Worm (Caenorhabditis elegans) whole organism, midembryonic: ENCODE data around the gene F59B2.9.

Experiments
- cog-1 ChIP-seq: sonication (generic microtip); optimal IDR thresholded peaks from 2 replicates; lab custom pipeline; 2016; ENCODE audit warnings: missing genetic modification characterization, missing compliant biosample characterization
- med-1 ChIP-seq: sonication (generic microtip); optimal IDR thresholded peaks from 2 replicates; lab custom pipeline; 2017; ENCODE audit warnings: missing genetic modification characterization, mild to moderate bottlenecking, missing compliant biosample characterization, antibody characterized with exemption, missing genetic modification reagents; ENCODE audit not compliant: insufficient read depth
- ztf-23 ChIP-seq: fragments of 200-800 bp; sonication (Bioruptor generic); IDR thresholded peaks from 2 replicates; pipeline ENCODE4 v1.3.6; 2022; ENCODE audit warnings: missing genetic modification reagents, missing genetic modification characterization, missing compliant biosample characterization

ce11 chrIII:9050600-9050999 lies 38.4 kb upstream of the F59B2.9 start, which contains the start of gene ikke-1:
- no peak for TF ChIP-seq med-1 (GFP tag; lab: Kevin White, UChicago)
- TF ChIP-seq cog-1 (tag; lab: Kevin White, UChicago): no peak
- TF ChIP-seq ztf-23 (GFP tag; lab: Robert Waterston, UW): no peak
